Worm (Caenorhabditis elegans): ENCODE data around the gene ric-4.

DNA sequence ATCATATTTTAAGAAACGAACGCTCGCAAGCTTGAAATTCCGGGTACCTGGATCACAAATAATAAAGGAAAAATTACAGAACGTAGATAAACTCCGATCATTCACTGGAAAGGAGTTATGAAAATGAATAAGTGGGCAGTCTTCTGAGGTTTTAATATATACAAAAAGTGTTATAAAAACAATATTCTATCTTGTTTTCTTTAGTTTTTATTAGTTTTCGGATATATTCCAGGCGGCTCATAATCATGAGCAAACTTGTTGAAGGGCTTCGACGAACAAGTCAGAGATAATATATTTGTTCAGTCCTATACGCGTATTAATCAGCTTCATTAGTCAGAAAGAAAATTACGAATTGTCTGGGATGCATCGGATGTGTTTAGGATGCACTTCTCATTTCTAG lies 43.8 kb upstream of the ric-4 start, which contains the start of gene gcy-6:
- TF ChIP-seq ztf-23 (GFP tag; IDR thresholded peaks at IDR 0.05) = no peak
- TF ChIP-seq med-1 (GFP tag; optimal IDR thresholded peaks at IDR 0.05; ENCODE audit: insufficient read depth) = no peak

Data from whole organism, midembryonic.